Worm (Caenorhabditis elegans) whole organism, young adult: ENCODE results near the gene srsx-28.

Experiments
- F10E7.11 ChIP-seq: sonication (generic microtip); optimal IDR thresholded peaks from 2 replicates; lab custom pipeline; 2017; ENCODE audit warnings: mild to moderate bottlenecking, missing genetic modification characterization, moderate library complexity, missing compliant biosample characterization
- ama-1 ChIP-seq, 3 experiments: fragments of 150-350 bp in 1 of 3; sonication (generic microtip) in 2 of 3; optimal IDR thresholded peaks; 2 replicates each; lab custom pipeline; 2014 to 2018; ENCODE audit warnings: missing biosample characterization in 2 of 3, missing genetic modification characterization in 2 of 3, missing genetic modification reagents in 2 of 3
- attf-5 ChIP-seq: fragments of 200-800 bp; sonication (Bioruptor generic); optimal IDR thresholded peaks from 2 replicates; lab custom pipeline; 2018; ENCODE audit warnings: mild to moderate bottlenecking, missing genetic modification characterization, missing compliant biosample characterization
- efl-1 ChIP-seq: fragments of 150-350 bp; optimal IDR thresholded peaks from 2 replicates; lab custom pipeline; 2014; ENCODE audit warnings: missing biosample characterization, missing genetic modification reagents, missing genetic modification characterization
- nfya-1 ChIP-seq: sonication (generic microtip); optimal IDR thresholded peaks from 2 replicates; lab custom pipeline; 2017; ENCODE audit warnings: antibody characterized with exemption, missing compliant biosample characterization, missing genetic modification characterization, borderline replicate concordance; ENCODE audit not compliant: insufficient read depth
- snpc-4 ChIP-seq, 5 experiments: fragments of 150-350 bp in 1 of 5; sonication (generic microtip) in 4 of 5; optimal IDR thresholded peaks; 2 replicates each; lab custom pipeline; 2014 to 2018; ENCODE audit warnings: missing genetic modification characterization in 5 of 5, missing biosample characterization in 3 of 5, antibody characterized with exemption in 2 of 5, mild to moderate bottlenecking in 2 of 5, missing compliant biosample characterization in 2 of 5, missing genotype in 2 of 5, moderate library complexity in 2 of 5, missing genetic modification reagents in 1 of 5
- somi-1 ChIP-seq: fragments of 200-800 bp; sonication (Bioruptor generic); optimal IDR thresholded peaks from 2 replicates; lab custom pipeline; 2018; ENCODE audit warnings: mild to moderate bottlenecking, missing genetic modification characterization, missing compliant biosample characterization
- unc-130 ChIP-seq: sonication (generic microtip); optimal IDR thresholded peaks from 2 replicates; lab custom pipeline; 2016; ENCODE audit warnings: missing genetic modification reagents, missing genetic modification characterization, missing compliant biosample characterization
- unc-62 ChIP-seq: fragments of 150-350 bp; optimal IDR thresholded peaks from 2 replicates; lab custom pipeline; 2014; ENCODE audit warnings: missing biosample characterization, missing genetic modification reagents, missing genetic modification characterization
- zfh-2 ChIP-seq: fragments of 200-800 bp; sonication (Bioruptor generic); conservative IDR thresholded peaks from 2 replicates; pipeline ENCODE4 v1.3.6; 2022; ENCODE audit warnings: missing genetic modification reagents, missing genetic modification characterization, missing compliant biosample characterization

ce11 chrV:10182984-10183383 lies 30.6 kb downstream of the srsx-28 start, which contains the start of gene ZK856.4:
- TF ChIP-seq attf-5 (GFP tag; lab: Kevin White, UChicago) (no peak), nfya-1 (no peak), ama-1 (optimal IDR thresholded peaks at IDR 0.05; lab: Kevin White, UChicago) (no peak), ama-1 (GFP tag; optimal IDR thresholded peaks at IDR 0.05; lab: Kevin White, UChicago) (no peak), somi-1 (GFP tag; lab: Kevin White, UChicago) (no peak), zfh-2 (GFP tag; lab: Robert Waterston, UW) (no peak), unc-130 (GFP tag; lab: Kevin White, UChicago) (no peak), unc-62 (GFP tag; lab: Kevin White, UChicago) (no peak), snpc-4 (GFP tag; optimal IDR thresholded peaks at IDR 0.05; lab: Kevin White, UChicago) (no peak), snpc-4 (tag; optimal IDR thresholded peaks at IDR 0.05; lab: Kevin White, UChicago) (no peak), F10E7.11 (no peak), efl-1 (GFP tag; lab: Kevin White, UChicago) (no peak)
